Fruit fly (Drosophila melanogaster) whole organism, embryonic: ENCODE data around the gene fit.

ENCODE experiments used
- Atf3 ChIP-seq: fragments of 200-800 bp; sonication (Bioruptor generic); optimal IDR thresholded peaks from 3 replicates; lab custom pipeline; 2016; ENCODE audit warnings: missing biosample characterization, missing genetic modification characterization
- Bgb ChIP-seq: fragments of 200-800 bp; sonication (Bioruptor generic); IDR thresholded peaks from 2 replicates; pipeline ENCODE4 v1.3.6; 2022; ENCODE audit warnings: missing biosample characterization, missing genetic modification characterization; ENCODE audit not compliant: partially characterized antibody
- CG10147 ChIP-seq: fragments of 200-800 bp; sonication (Bioruptor generic); optimal IDR thresholded peaks from 2 replicates; lab custom pipeline; 2019; ENCODE audit warnings: missing biosample characterization, mild to moderate bottlenecking, missing genetic modification characterization, moderate library complexity
- CG11696 ChIP-seq: fragments of 200-800 bp; sonication (Bioruptor generic); IDR thresholded peaks from 2 replicates; pipeline ENCODE4 v1.3.6; 2022; ENCODE audit warnings: missing biosample characterization, missing genetic modification characterization
- CG12769 ChIP-seq: fragments of 200-800 bp; sonication (Bioruptor generic); optimal IDR thresholded peaks from 2 replicates; lab custom pipeline; 2019; ENCODE audit warnings: missing biosample characterization, mild to moderate bottlenecking, missing genetic modification characterization, moderate library complexity
- CG13424 ChIP-seq: fragments of 200-800 bp; sonication (Bioruptor generic); optimal IDR thresholded peaks from 2 replicates; lab custom pipeline; 2019; ENCODE audit warnings: missing biosample characterization, mild to moderate bottlenecking, missing genetic modification characterization, moderate library complexity
- CG13775 ChIP-seq: fragments of 200-800 bp; sonication (Bioruptor generic); optimal IDR thresholded peaks from 3 replicates; lab custom pipeline; 2017; ENCODE audit warnings: missing biosample characterization, mild to moderate bottlenecking, missing genetic modification characterization
- CG1602 ChIP-seq: fragments of 200-800 bp; sonication (Bioruptor generic); optimal IDR thresholded peaks from 3 replicates; lab custom pipeline; 2016; ENCODE audit warnings: missing biosample characterization, missing genetic modification characterization
- CG17802 ChIP-seq: fragments of 200-800 bp; sonication (Bioruptor generic); optimal IDR thresholded peaks from 2 replicates; lab custom pipeline; 2018; ENCODE audit warnings: missing biosample characterization, mild to moderate bottlenecking, missing genetic modification characterization, moderate library complexity
- CG31365 ChIP-seq: fragments of 200-800 bp; sonication (Bioruptor generic); optimal IDR thresholded peaks from 2 replicates; lab custom pipeline; 2018; ENCODE audit warnings: missing biosample characterization, mild to moderate bottlenecking, missing genetic modification characterization
- CG32772 ChIP-seq: fragments of 200-800 bp; sonication (Bioruptor generic); IDR thresholded peaks from 2 replicates; pipeline ENCODE4 v1.3.6; 2022; ENCODE audit warnings: missing biosample characterization, missing genetic modification characterization
- CG34376 ChIP-seq: fragments of 200-800 bp; sonication (Bioruptor generic); optimal IDR thresholded peaks from 2 replicates; lab custom pipeline; 2018; ENCODE audit warnings: missing biosample characterization, mild to moderate bottlenecking, missing genetic modification characterization
- CG6654 ChIP-seq: fragments of 200-800 bp; sonication (Bioruptor generic); optimal IDR thresholded peaks from 2 replicates; lab custom pipeline; 2017; ENCODE audit warnings: missing biosample characterization, mild to moderate bottlenecking, missing genetic modification characterization
- CG6791 ChIP-seq: fragments of 200-800 bp; sonication (Bioruptor generic); IDR thresholded peaks from 3 replicates; pipeline ENCODE4 v1.3.6; 2022; ENCODE audit warnings: missing biosample characterization, missing genetic modification characterization; ENCODE audit not compliant: partially characterized antibody
- CG6854 ChIP-seq: fragments of 200-800 bp; sonication (Bioruptor generic); optimal IDR thresholded peaks from 3 replicates; lab custom pipeline; 2017; ENCODE audit warnings: missing biosample characterization, mild to moderate bottlenecking, missing genetic modification characterization
- CG8924 ChIP-seq: fragments of 200-800 bp; optimal IDR thresholded peaks from 3 replicates; lab custom pipeline; 2019; ENCODE audit warnings: missing biosample characterization, mild to moderate bottlenecking, missing genetic modification characterization, moderate library complexity
- Dad ChIP-seq: fragments of 200-800 bp; sonication (Bioruptor generic); optimal IDR thresholded peaks from 3 replicates; lab custom pipeline; 2016; ENCODE audit warnings: missing biosample characterization, missing genetic modification characterization
- Dip3 ChIP-seq: fragments of 200-800 bp; sonication (Bioruptor generic); optimal IDR thresholded peaks from 3 replicates; lab custom pipeline; 2016; ENCODE audit warnings: missing biosample characterization, missing genetic modification characterization
- Doc3 ChIP-seq: fragments of 200-800 bp; sonication (Bioruptor generic); IDR thresholded peaks from 3 replicates; pipeline ENCODE4 v1.3.6; 2022; ENCODE audit warnings: missing biosample characterization, missing genetic modification characterization; ENCODE audit not compliant: partially characterized antibody
- E2f2 ChIP-seq: fragments of 200-800 bp; sonication (Bioruptor generic); IDR thresholded peaks from 2 replicates; pipeline ENCODE4 v1.3.6; 2022; ENCODE audit warnings: missing biosample characterization, missing genetic modification characterization
- GATAe ChIP-seq: fragments of 200-800 bp; sonication (Bioruptor generic); conservative IDR thresholded peaks from 2 replicates; pipeline ENCODE4 v1.3.6; 2022; ENCODE audit warnings: missing biosample characterization, missing genetic modification characterization
- Hr51 ChIP-seq, 2 experiments: fragments of 200-800 bp; sonication (Bioruptor generic); optimal IDR thresholded peaks; 2 replicates in 1 of 2; 3 replicates in 1 of 2; lab custom pipeline; 2016 to 2018; ENCODE audit warnings: missing biosample characterization in 2 of 2, missing genetic modification characterization in 2 of 2, mild to moderate bottlenecking in 1 of 2, moderate library complexity in 1 of 2
- Lim3 ChIP-seq: fragments of 200-800 bp; sonication (Bioruptor generic); IDR thresholded peaks from 2 replicates; pipeline ENCODE4 v1.3.6; 2022; ENCODE audit warnings: missing biosample characterization, missing genetic modification characterization
- Oaz ChIP-seq: fragments of 200-800 bp; sonication (Bioruptor generic); IDR thresholded peaks from 2 replicates; pipeline ENCODE4 v1.3.6; 2022; ENCODE audit warnings: missing biosample characterization, missing genetic modification characterization
- PHDP ChIP-seq: fragments of 200-800 bp; sonication (Bioruptor generic); optimal IDR thresholded peaks from 3 replicates; lab custom pipeline; 2018; ENCODE audit warnings: missing biosample characterization, mild to moderate bottlenecking, missing genetic modification characterization, moderate library complexity
- Six4 ChIP-seq: fragments of 200-800 bp; sonication (Bioruptor generic); optimal IDR thresholded peaks from 2 replicates; lab custom pipeline; 2016; ENCODE audit warnings: missing biosample characterization, missing genetic modification characterization
- Trl ChIP-seq, 3 experiments: fragments of >200 bp in 2 of 3; fragments of 200-800 bp in 1 of 3; sonication (Bioruptor generic) in 1 of 3; optimal IDR thresholded peaks; 2 replicates in 1 of 3; 3 replicates in 2 of 3; lab custom pipeline; 2016 to 2017; ENCODE audit warnings: missing biosample characterization in 1 of 3, missing genetic modification characterization in 1 of 3
- bcd ChIP-seq: fragments of 200-800 bp; sonication (Bioruptor generic); optimal IDR thresholded peaks from 2 replicates; lab custom pipeline; 2017; ENCODE audit warnings: missing biosample characterization, mild to moderate bottlenecking, missing genetic modification characterization
- bigmax ChIP-seq: fragments of 200-800 bp; sonication (Bioruptor generic); optimal IDR thresholded peaks from 2 replicates; lab custom pipeline; 2018; ENCODE audit warnings: missing biosample characterization, mild to moderate bottlenecking, missing genetic modification characterization
- chinmo ChIP-seq: fragments of 200-800 bp; sonication (Bioruptor generic); IDR thresholded peaks from 4 replicates; pipeline ENCODE4 v1.3.6; 2022; ENCODE audit warnings: missing biosample characterization, missing genetic modification characterization; ENCODE audit not compliant: partially characterized antibody
- dimm ChIP-seq: fragments of 200-800 bp; sonication (Bioruptor generic); IDR thresholded peaks from 2 replicates; pipeline ENCODE4 v1.3.6; 2022; ENCODE audit warnings: missing biosample characterization, missing genetic modification characterization
- disco-r ChIP-seq: fragments of 200-800 bp; sonication (Bioruptor generic); optimal IDR thresholded peaks from 2 replicates; lab custom pipeline; 2016; ENCODE audit warnings: missing biosample characterization, missing genetic modification characterization
- emc ChIP-seq: fragments of 200-800 bp; sonication (Bioruptor generic); optimal IDR thresholded peaks from 2 replicates; lab custom pipeline; 2016; ENCODE audit warnings: missing biosample characterization, missing genetic modification characterization
- fd102C ChIP-seq: fragments of 200-800 bp; sonication (Bioruptor generic); optimal IDR thresholded peaks from 2 replicates; lab custom pipeline; 2018; ENCODE audit warnings: missing biosample characterization, mild to moderate bottlenecking, missing genetic modification characterization, moderate library complexity
- fd64A ChIP-seq: fragments of 200-800 bp; sonication (Bioruptor generic); optimal IDR thresholded peaks from 3 replicates; lab custom pipeline; 2018; ENCODE audit warnings: missing biosample characterization, mild to moderate bottlenecking, missing genetic modification characterization
- grau ChIP-seq: fragments of 200-800 bp; optimal IDR thresholded peaks from 3 replicates; lab custom pipeline; 2019; ENCODE audit warnings: missing biosample characterization, mild to moderate bottlenecking, missing genetic modification characterization, moderate library complexity
- ham ChIP-seq: fragments of 200-800 bp; sonication (Bioruptor generic); IDR thresholded peaks from 2 replicates; pipeline ENCODE4 v1.3.6; 2022; ENCODE audit warnings: missing biosample characterization, missing genetic modification characterization
- ind ChIP-seq: fragments of 200-800 bp; sonication (Bioruptor generic); optimal IDR thresholded peaks from 3 replicates; lab custom pipeline; 2016; ENCODE audit warnings: missing biosample characterization, missing genetic modification characterization
- inv ChIP-seq: fragments of 200-800 bp; sonication (Bioruptor generic); IDR thresholded peaks from 2 replicates; pipeline ENCODE4 v1.3.6; 2022; ENCODE audit warnings: missing biosample characterization, missing genetic modification characterization; ENCODE audit not compliant: partially characterized antibody
- lab ChIP-seq: fragments of 200-800 bp; sonication (Bioruptor generic); optimal IDR thresholded peaks from 3 replicates; lab custom pipeline; 2017; ENCODE audit warnings: missing biosample characterization, missing genetic modification characterization, mild to moderate bottlenecking, moderate library complexity, missing genetic modification reagents
- maf-S ChIP-seq: fragments of 200-800 bp; sonication (Bioruptor generic); optimal IDR thresholded peaks from 2 replicates; lab custom pipeline; 2016; ENCODE audit warnings: missing biosample characterization, missing genetic modification characterization
- mirr ChIP-seq: fragments of 200-800 bp; sonication (Bioruptor generic); optimal IDR thresholded peaks from 3 replicates; lab custom pipeline; 2018; ENCODE audit warnings: missing biosample characterization, mild to moderate bottlenecking, missing genetic modification characterization
- nerfin-2 ChIP-seq: fragments of 200-800 bp; sonication (Bioruptor generic); IDR thresholded peaks from 2 replicates; pipeline ENCODE4 v1.3.6; 2022; ENCODE audit warnings: missing biosample characterization, missing genetic modification characterization; ENCODE audit not compliant: partially characterized antibody
- pfk ChIP-seq: fragments of 200-800 bp; sonication (Bioruptor generic); optimal IDR thresholded peaks from 2 replicates; lab custom pipeline; 2018; ENCODE audit warnings: missing biosample characterization, mild to moderate bottlenecking, missing genetic modification characterization, moderate library complexity
- prd ChIP-seq, 3 experiments: fragments of >200 bp in 2 of 3; fragments of 200-800 bp in 1 of 3; sonication (Bioruptor generic) in 1 of 3; optimal IDR thresholded peaks in 2 of 3; IDR thresholded peaks in 1 of 3; 2 replicates in 2 of 3; 3 replicates in 1 of 3; pipeline versions ENCODE4 v1.3.6 to Lab custom; 2017 to 2022; ENCODE audit warnings: missing biosample characterization in 1 of 3, missing genetic modification characterization in 1 of 3
- sima ChIP-seq: fragments of 200-800 bp; sonication (Bioruptor generic); optimal IDR thresholded peaks from 2 replicates; lab custom pipeline; 2016; ENCODE audit warnings: missing biosample characterization, missing genetic modification characterization
- zfh2 ChIP-seq: fragments of 200-800 bp; sonication (Bioruptor generic); optimal IDR thresholded peaks from 2 replicates; lab custom pipeline; 2016; ENCODE audit warnings: missing biosample characterization, missing genetic modification characterization

Gene fit

DNA sequence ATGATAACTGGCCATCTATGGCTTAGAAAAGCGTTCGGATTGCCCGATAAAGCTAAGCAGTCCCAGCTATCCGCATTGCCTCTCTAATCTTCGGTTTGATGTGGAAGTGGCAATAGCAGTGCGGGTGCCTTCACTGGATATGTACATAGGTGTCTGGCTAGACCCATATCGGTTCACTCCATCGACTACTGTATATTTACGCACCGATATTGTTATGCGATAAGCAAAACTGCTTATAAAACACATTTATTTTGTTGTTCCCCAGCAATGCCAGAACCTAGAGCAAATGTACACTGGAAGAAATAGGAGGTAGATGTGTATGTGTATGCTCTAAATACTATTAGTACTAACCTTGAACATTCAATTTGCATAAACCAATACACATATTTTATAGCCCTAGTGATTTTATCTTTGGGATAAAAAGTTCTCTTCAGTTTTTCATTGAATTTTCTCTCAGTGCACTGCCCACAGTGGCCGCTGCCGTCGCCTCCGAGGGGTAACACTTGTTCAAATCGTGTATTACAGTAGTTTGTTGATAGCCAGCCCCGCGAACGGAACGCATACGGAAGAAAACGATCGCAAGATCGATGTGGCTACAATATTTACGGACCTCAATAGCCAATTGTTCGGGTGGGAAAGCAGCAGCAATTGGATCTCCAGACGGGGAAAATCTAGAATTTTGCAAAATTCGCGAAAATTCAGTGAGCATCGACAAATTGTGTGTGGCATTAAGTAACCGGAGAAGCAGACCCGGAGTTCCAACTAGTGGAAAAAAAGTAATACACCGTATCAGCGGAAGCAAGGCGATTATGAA, 13.9 kb downstream of the fit start, which contains the start of gene CG31431 (continued):
- TF ChIP-seq Trl (optimal IDR thresholded peaks at IDR 0.05; lab: Kevin White, UChicago): no peak
- TF ChIP-seq Trl (GFP tag; optimal IDR thresholded peaks at IDR 0.05; lab: Kevin White, UChicago): peak; percentile 98
- peak; percentile 94 for TF ChIP-seq sima (GFP tag; lab: Kevin White, UChicago)
- TF ChIP-seq nerfin-2 (GFP tag; lab: Robert Waterston, UW): no peak
- TF ChIP-seq dimm (GFP tag; lab: Robert Waterston, UW): peak; percentile 86
- TF ChIP-seq CG6854 (GFP tag; lab: Kevin White, UChicago): peak; percentile 96
- TF ChIP-seq ind (GFP tag; lab: Kevin White, UChicago): peak; percentile 98
- peak; percentile 98 for TF ChIP-seq mirr
- peak; percentile 97 for TF ChIP-seq bcd (GFP tag; lab: Kevin White, UChicago)
- no peak for TF ChIP-seq prd (optimal IDR thresholded peaks at IDR 0.05; lab: Kevin White, UChicago)
- peak; percentile 98 for TF ChIP-seq prd (GFP tag; IDR thresholded peaks at IDR 0.05; lab: Robert Waterston, UW)
- TF ChIP-seq disco-r (GFP tag; lab: Kevin White, UChicago): peak; percentile 94
- TF ChIP-seq CG11696: peak; percentile 88
- peak; percentile 95 for TF ChIP-seq CG1602 (GFP tag; lab: Kevin White, UChicago)
- peak; percentile 94 for TF ChIP-seq GATAe (GFP tag; lab: Robert Waterston, UW)
- peak; percentile 95 to 96 for TF ChIP-seq Hr51 (GFP tag; optimal IDR thresholded peaks at IDR 0.05; lab: Kevin White, UChicago)
- no peak for TF ChIP-seq CG6791 (GFP tag; lab: Robert Waterston, UW)
- TF ChIP-seq PHDP (tag; lab: Kevin White, UChicago): peak; percentile 98
- 0 out of 4 replicates have a peak, but pooled peaks have one; percentile 17 for TF ChIP-seq chinmo (GFP tag; lab: Robert Waterston, UW)
- peak; percentile 86 for TF ChIP-seq CG6654 (GFP tag; lab: Kevin White, UChicago)
- TF ChIP-seq CG8924 (tag; lab: Kevin White, UChicago): peak; percentile 98
- TF ChIP-seq E2f2 (GFP tag; lab: Robert Waterston, UW): peak; percentile 81
- TF ChIP-seq zfh2 (GFP tag; lab: Kevin White, UChicago): peak; percentile 97
- TF ChIP-seq Atf3 (GFP tag; lab: Kevin White, UChicago): peak; percentile 95
- peak; percentile 97 for TF ChIP-seq maf-S (GFP tag; lab: Kevin White, UChicago)
- TF ChIP-seq lab (GFP tag; lab: Kevin White, UChicago): peak; percentile 99
- TF ChIP-seq CG31365 (tag; lab: Kevin White, UChicago): peak; percentile 88
- peak; percentile 85 for TF ChIP-seq ham (GFP tag; lab: Robert Waterston, UW)
- TF ChIP-seq grau (tag; lab: Kevin White, UChicago): peak; percentile 96
- TF ChIP-seq CG32772: peak; percentile 97
- peak; percentile 97 for TF ChIP-seq emc (GFP tag; lab: Kevin White, UChicago)
- no peak for TF ChIP-seq inv (GFP tag; lab: Robert Waterston, UW)
- no peak for TF ChIP-seq Doc3
- peak; percentile 83 for TF ChIP-seq fd64A (GFP tag; lab: Kevin White, UChicago)
- TF ChIP-seq CG13424 (tag; lab: Kevin White, UChicago): peak; percentile 97
- peak; percentile 97 for TF ChIP-seq Dip3
- TF ChIP-seq Dad (GFP tag; lab: Kevin White, UChicago): peak; percentile 96
- TF ChIP-seq CG12769 (tag; lab: Kevin White, UChicago): peak; percentile 99
- TF ChIP-seq pfk: peak; percentile 45
- peak; percentile 75 for TF ChIP-seq fd102C
- peak; percentile 79 for TF ChIP-seq Lim3
- peak; percentile 55 for TF ChIP-seq bigmax
- peak; percentile 95 for TF ChIP-seq CG13775 (GFP tag; lab: Kevin White, UChicago)
- TF ChIP-seq CG10147: peak; percentile 95
- TF ChIP-seq Bgb: no peak
- peak; percentile 95 for TF ChIP-seq Oaz
- TF ChIP-seq CG17802 (tag; lab: Kevin White, UChicago): peak; percentile 79
- TF ChIP-seq Six4 (GFP tag; lab: Kevin White, UChicago): peak; percentile 96
- peak; percentile 97 for TF ChIP-seq CG34376
